Worm (Caenorhabditis elegans): ENCODE measurements around the gene C01G12.16.

DNA sequence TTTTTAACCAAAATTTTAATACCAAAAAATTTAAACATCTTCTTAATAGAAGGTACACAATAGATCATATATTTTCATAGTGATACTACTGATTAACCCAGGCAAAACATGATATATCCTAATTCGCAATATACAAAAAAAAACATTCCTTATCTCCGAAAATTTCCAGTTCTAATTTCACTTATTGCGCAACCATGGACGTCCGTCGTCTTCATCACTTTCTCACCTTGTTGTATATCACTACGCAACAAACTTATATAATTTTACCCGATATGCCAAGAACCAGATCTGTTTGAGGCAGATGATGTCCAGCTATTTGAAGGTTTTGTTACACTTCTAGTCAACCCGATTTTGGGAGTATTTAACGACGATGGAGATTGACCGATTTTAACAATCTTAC lies 26.8 kb downstream of the C01G12.16 start, which contains the start of gene R74.2:
- TF ChIP-seq mep-1 (tag; optimal IDR thresholded peaks at IDR 0.05) (no peak), lin-15B (tag; optimal IDR thresholded peaks at IDR 0.05) (no peak), xbp-1 (tag; optimal IDR thresholded peaks at IDR 0.05) (no peak), ama-1 (optimal IDR thresholded peaks at IDR 0.05) (no peak), lin-13 (GFP tag; optimal IDR thresholded peaks at IDR 0.05) (no peak), efl-1 (optimal IDR thresholded peaks at IDR 0.05) (no peak), efl-1 (GFP tag; optimal IDR thresholded peaks at IDR 0.05 in 1 of 2) (no peak), blmp-1 (tag; optimal IDR thresholded peaks at IDR 0.05) (peak; percentile 98), unc-130 (tag; optimal IDR thresholded peaks at IDR 0.05) (no peak), aly-2 (tag; optimal IDR thresholded peaks at IDR 0.05) (no peak), snpc-4 (tag; optimal IDR thresholded peaks at IDR 0.05) (no peak)

All from whole organism, L1 larva.